Worm (Caenorhabditis elegans): ENCODE measurements around the gene T01C3.11.

Gene T01C3.11

ce11 chrV:15000055-15000704, 845 bp downstream of the T01C3.11 start, which contains the start of gene rps-16:
Gene rps-16 (minus strand): TSS chrV:15000541.
- TF ChIP-seq unc-62 (GFP tag; optimal IDR thresholded peaks at IDR 0.05) (no peak), pha-4 (tag; optimal IDR thresholded peaks at IDR 0.05) (no peak), ceh-16 (tag; optimal IDR thresholded peaks at IDR 0.05) (no peak), nhr-67 (tag; optimal IDR thresholded peaks at IDR 0.05) (no peak), ZK546.5 (tag; optimal IDR thresholded peaks at IDR 0.05) (no peak), ama-1 (optimal IDR thresholded peaks at IDR 0.05) (no peak), ztf-4 (tag; optimal IDR thresholded peaks at IDR 0.05) (no peak), mml-1 (tag; optimal IDR thresholded peaks at IDR 0.05) (no peak), R02D3.7 (tag; optimal IDR thresholded peaks at IDR 0.05) (no peak), elt-2 (tag; optimal IDR thresholded peaks at IDR 0.05) (no peak)

- TF ChIP-seq ceh-9 (tag; optimal IDR thresholded peaks at IDR 0.05) (no peak), skn-1 (tag; optimal IDR thresholded peaks at IDR 0.05) (no peak), elt-2 (tag; optimal IDR thresholded peaks at IDR 0.05) (no peak), aly-2 (tag; optimal IDR thresholded peaks at IDR 0.05) (no peak), nhr-12 (tag; optimal IDR thresholded peaks at IDR 0.05) (no peak), ztf-11 (tag; optimal IDR thresholded peaks at IDR 0.05) (no peak), tbx-2 (tag; optimal IDR thresholded peaks at IDR 0.05) (no peak), nfya-1 (tag; optimal IDR thresholded peaks at IDR 0.05; ENCODE audit: insufficient read depth) (no peak), fkh-2 (tag; optimal IDR thresholded peaks at IDR 0.05) (no peak), nhr-76 (tag; optimal IDR thresholded peaks at IDR 0.05) (no peak), elt-3 (tag; optimal IDR thresholded peaks at IDR 0.05) (no peak), hmg-11 (tag; optimal IDR thresholded peaks at IDR 0.05) (no peak), fkh-10 (GFP tag; optimal IDR thresholded peaks at IDR 0.05) (no peak), R02D3.7 (tag; optimal IDR thresholded peaks at IDR 0.05) (no peak), nhr-23 (tag; optimal IDR thresholded peaks at IDR 0.05) (no peak), egl-27 (tag; optimal IDR thresholded peaks at IDR 0.05) (no peak), nhr-67 (tag; optimal IDR thresholded peaks at IDR 0.05) (no peak), egl-5 (tag; optimal IDR thresholded peaks at IDR 0.05) (no peak), ceh-28 (tag; optimal IDR thresholded peaks at IDR 0.05) (no peak)
These were observed 2.2 kb downstream of the T01C3.11 start for ce11 chrV:15001536-15001935.

ce11 chrV:15002184-15002690, 2.9 kb downstream of the T01C3.11 start, which contains the start of the genes fib-1 and mut-15:
Gene fib-1 (minus strand): TSS chrV:15002223.
Gene mut-15 (plus strand): TSS chrV:15002543.
- no peak for TF ChIP-seq nhr-12 (tag; optimal IDR thresholded peaks at IDR 0.05)
- TF ChIP-seq lin-39 (tag; optimal IDR thresholded peaks at IDR 0.05), result peak; percentile 84
- peak; percentile 76 for TF ChIP-seq nhr-11 (tag; optimal IDR thresholded peaks at IDR 0.05)
- TF ChIP-seq lin-15B (tag; optimal IDR thresholded peaks at IDR 0.05), result peak; percentile 98
- peak; percentile 80 for TF ChIP-seq snpc-4 (tag; optimal IDR thresholded peaks at IDR 0.05)
- TF ChIP-seq nhr-67 (tag; optimal IDR thresholded peaks at IDR 0.05), result no peak
- TF ChIP-seq nhr-77 (tag; optimal IDR thresholded peaks at IDR 0.05), result peak; percentile 14
- TF ChIP-seq zag-1 (tag; optimal IDR thresholded peaks at IDR 0.05), result peak; percentile 39
- TF ChIP-seq sea-2 (GFP tag; optimal IDR thresholded peaks at IDR 0.05), result no peak
- peak; percentile 10 for TF ChIP-seq egl-27 (tag; optimal IDR thresholded peaks at IDR 0.05)
- peak; percentile 53 for TF ChIP-seq ceh-82 (tag; optimal IDR thresholded peaks at IDR 0.05)
- peak; percentile 92 for TF ChIP-seq egl-5 (tag; optimal IDR thresholded peaks at IDR 0.05)
- TF ChIP-seq hmg-11 (tag; optimal IDR thresholded peaks at IDR 0.05), result peak; percentile 81
- no peak for TF ChIP-seq ama-1 (optimal IDR thresholded peaks at IDR 0.05)
- peak; percentile 95 for TF ChIP-seq pha-4 (tag; optimal IDR thresholded peaks at IDR 0.05)
- TF ChIP-seq elt-2 (tag; optimal IDR thresholded peaks at IDR 0.05), result peak; percentile 72
- peak; percentile 71 for TF ChIP-seq skn-1 (tag; optimal IDR thresholded peaks at IDR 0.05)
- TF ChIP-seq nhr-23 (tag; optimal IDR thresholded peaks at IDR 0.05), result peak; percentile 91
- no peak for TF ChIP-seq fkh-2 (tag; optimal IDR thresholded peaks at IDR 0.05)
- TF ChIP-seq unc-39 (tag; optimal IDR thresholded peaks at IDR 0.05), result no peak
- TF ChIP-seq aly-2 (tag; optimal IDR thresholded peaks at IDR 0.05), result no peak
- no peak for TF ChIP-seq eor-1 (tag; optimal IDR thresholded peaks at IDR 0.05)
- peak; percentile 96 for TF ChIP-seq ceh-28 (tag; optimal IDR thresholded peaks at IDR 0.05)
- TF ChIP-seq nfya-1 (tag; optimal IDR thresholded peaks at IDR 0.05; ENCODE audit: insufficient read depth), result peak; percentile 94
- TF ChIP-seq unc-62 (GFP tag; optimal IDR thresholded peaks at IDR 0.05), result peak; percentile 59
- TF ChIP-seq nhr-237 (tag; optimal IDR thresholded peaks at IDR 0.05), result no peak
- TF ChIP-seq ztf-4 (tag; optimal IDR thresholded peaks at IDR 0.05), result peak; percentile 26
- TF ChIP-seq elt-3 (tag; optimal IDR thresholded peaks at IDR 0.05), result peak in 1 of 3 experiments; percentile 72
- peak; percentile 91 for TF ChIP-seq lsy-12 (tag; optimal IDR thresholded peaks at IDR 0.05)
- TF ChIP-seq fkh-10 (GFP tag; optimal IDR thresholded peaks at IDR 0.05), result peak; percentile 80
- TF ChIP-seq mdl-1 (tag; optimal IDR thresholded peaks at IDR 0.05), result no peak
- TF ChIP-seq elt-1 (tag; optimal IDR thresholded peaks at IDR 0.05), result peak; percentile 24
- TF ChIP-seq nhr-28 (tag; optimal IDR thresholded peaks at IDR 0.05), result no peak
- TF ChIP-seq pqm-1 (tag; optimal IDR thresholded peaks at IDR 0.05), result peak; percentile 61
- peak; percentile 94 for TF ChIP-seq nhr-25 (tag; optimal IDR thresholded peaks at IDR 0.05)
- no peak for TF ChIP-seq ceh-16 (tag; optimal IDR thresholded peaks at IDR 0.05)
- peak; percentile 75 for TF ChIP-seq jun-1 (tag; optimal IDR thresholded peaks at IDR 0.05)
- TF ChIP-seq ztf-11 (tag; optimal IDR thresholded peaks at IDR 0.05), result no peak
- no peak for TF ChIP-seq nhr-76 (tag; optimal IDR thresholded peaks at IDR 0.05)
- TF ChIP-seq nhr-43 (tag; optimal IDR thresholded peaks at IDR 0.05; ENCODE audit: poor library complexity, severe bottlenecking), result peak; percentile 91
- no peak for TF ChIP-seq fos-1 (tag; optimal IDR thresholded peaks at IDR 0.05)

Measured in whole organism, L3 larva.